Fruit fly (Drosophila melanogaster) whole organism, embryonic: ENCODE data around the gene Tsp96F.
A peak's percentile ranks its signal among the peaks of the same experiment; 100 is the strongest.

ENCODE experiments used
- BtbVII ChIP-seq: fragments of 200-800 bp; sonication (Bioruptor generic); optimal IDR thresholded peaks from 3 replicates; lab custom pipeline; 2017; ENCODE audit warnings: missing biosample characterization, mild to moderate bottlenecking, missing genetic modification characterization
- CG10366 ChIP-seq: fragments of 200-800 bp; sonication (Bioruptor generic); IDR thresholded peaks from 2 replicates; pipeline ENCODE4 v1.3.6; 2022; ENCODE audit warnings: missing biosample characterization, missing genetic modification characterization
- CG10543 ChIP-seq: fragments of 200-800 bp; sonication (Bioruptor generic); optimal IDR thresholded peaks from 3 replicates; lab custom pipeline; 2017; ENCODE audit warnings: missing biosample characterization, mild to moderate bottlenecking, missing genetic modification characterization, moderate library complexity
- CG10979 ChIP-seq: fragments of 200-800 bp; sonication (Bioruptor generic); optimal IDR thresholded peaks from 2 replicates; lab custom pipeline; 2018; ENCODE audit warnings: missing biosample characterization, mild to moderate bottlenecking, missing genetic modification characterization, moderate library complexity
- CG11456 ChIP-seq: fragments of 200-800 bp; sonication (Bioruptor generic); IDR thresholded peaks from 3 replicates; pipeline ENCODE4 v1.3.6; 2022; ENCODE audit warnings: missing biosample characterization, missing genetic modification characterization
- CG11504 ChIP-seq: fragments of 200-800 bp; sonication (Bioruptor generic); optimal IDR thresholded peaks from 3 replicates; lab custom pipeline; 2019; ENCODE audit warnings: missing biosample characterization, mild to moderate bottlenecking, missing genetic modification characterization, moderate library complexity
- CG12299 ChIP-seq: fragments of 200-800 bp; sonication (Bioruptor generic); optimal IDR thresholded peaks from 2 replicates; lab custom pipeline; 2018; ENCODE audit warnings: missing biosample characterization, mild to moderate bottlenecking, missing genetic modification characterization
- CG14965 ChIP-seq: fragments of 200-800 bp; sonication (Bioruptor generic); optimal IDR thresholded peaks from 2 replicates; lab custom pipeline; 2016; ENCODE audit warnings: missing biosample characterization, missing genetic modification characterization, borderline replicate concordance
- CG17359 ChIP-seq: fragments of 200-800 bp; sonication (Bioruptor generic); optimal IDR thresholded peaks from 3 replicates; lab custom pipeline; 2018; ENCODE audit warnings: missing biosample characterization, mild to moderate bottlenecking, missing genetic modification characterization, moderate library complexity
- CG17612 ChIP-seq: fragments of 200-800 bp; sonication (Bioruptor generic); IDR thresholded peaks from 2 replicates; pipeline ENCODE4 v1.3.6; 2022; ENCODE audit warnings: missing biosample characterization, missing genetic modification characterization
- CG17802 ChIP-seq: fragments of 200-800 bp; sonication (Bioruptor generic); optimal IDR thresholded peaks from 2 replicates; lab custom pipeline; 2018; ENCODE audit warnings: missing biosample characterization, mild to moderate bottlenecking, missing genetic modification characterization, moderate library complexity
- CG18599 ChIP-seq: fragments of 200-800 bp; sonication (Bioruptor generic); optimal IDR thresholded peaks from 3 replicates; lab custom pipeline; 2017; ENCODE audit warnings: missing biosample characterization, missing genetic modification characterization, mild to moderate bottlenecking, moderate library complexity, missing genetic modification reagents
- CG2875 ChIP-seq: fragments of 200-800 bp; sonication (Bioruptor generic); optimal IDR thresholded peaks from 2 replicates; lab custom pipeline; 2017; ENCODE audit warnings: missing biosample characterization, mild to moderate bottlenecking, missing genetic modification characterization, missing genetic modification reagents
- CG30403 ChIP-seq: fragments of 200-800 bp; sonication (Bioruptor generic); optimal IDR thresholded peaks from 3 replicates; lab custom pipeline; 2016; ENCODE audit warnings: missing biosample characterization, missing genetic modification characterization
- CG6813 ChIP-seq: fragments of 200-800 bp; sonication (Bioruptor generic); optimal IDR thresholded peaks from 2 replicates; lab custom pipeline; 2017; ENCODE audit warnings: missing biosample characterization, missing genetic modification characterization, mild to moderate bottlenecking, moderate library complexity, missing genetic modification reagents
- CG9437 ChIP-seq: fragments of 200-800 bp; sonication (Bioruptor generic); optimal IDR thresholded peaks from 2 replicates; lab custom pipeline; 2018; ENCODE audit warnings: missing biosample characterization, mild to moderate bottlenecking, missing genetic modification characterization
- CG9727 ChIP-seq: fragments of 200-800 bp; sonication (Bioruptor generic); optimal IDR thresholded peaks from 3 replicates; lab custom pipeline; 2017; ENCODE audit warnings: missing biosample characterization, mild to moderate bottlenecking, missing genetic modification characterization
- CG9797 ChIP-seq: fragments of 200-800 bp; sonication (Bioruptor generic); optimal IDR thresholded peaks from 3 replicates; lab custom pipeline; 2018; ENCODE audit warnings: missing biosample characterization, mild to moderate bottlenecking, missing genetic modification characterization
- CG9932 ChIP-seq: fragments of 200-800 bp; sonication (Bioruptor generic); IDR thresholded peaks from 2 replicates; pipeline ENCODE4 v1.3.6; 2022; ENCODE audit warnings: missing biosample characterization, missing genetic modification characterization
- Chrac-16 ChIP-seq: fragments of 200-800 bp; sonication (Bioruptor generic); optimal IDR thresholded peaks from 3 replicates; lab custom pipeline; 2016; ENCODE audit warnings: missing biosample characterization, missing genetic modification characterization
- D19A ChIP-seq: fragments of 200-800 bp; optimal IDR thresholded peaks from 3 replicates; lab custom pipeline; 2019; ENCODE audit warnings: missing biosample characterization, mild to moderate bottlenecking, missing genetic modification characterization, moderate library complexity
- Deaf1 ChIP-seq: fragments of 200-800 bp; optimal IDR thresholded peaks from 3 replicates; lab custom pipeline; 2019; ENCODE audit warnings: missing biosample characterization, mild to moderate bottlenecking, missing genetic modification characterization, moderate library complexity
- Gsc ChIP-seq: fragments of 200-800 bp; sonication (Bioruptor generic); IDR thresholded peaks from 2 replicates; pipeline ENCODE4 v1.3.6; 2022; ENCODE audit warnings: missing biosample characterization, missing genetic modification characterization
- H2.0 ChIP-seq: fragments of 200-800 bp; sonication (Bioruptor generic); IDR thresholded peaks from 2 replicates; pipeline ENCODE4 v1.3.6; 2022; ENCODE audit warnings: missing biosample characterization, missing genetic modification characterization
- NfI ChIP-seq: fragments of 200-800 bp; sonication (Bioruptor generic); optimal IDR thresholded peaks from 3 replicates; lab custom pipeline; 2018; ENCODE audit warnings: missing biosample characterization, mild to moderate bottlenecking, missing genetic modification characterization, moderate library complexity
- Optix ChIP-seq: fragments of 200-800 bp; sonication (Bioruptor generic); IDR thresholded peaks from 3 replicates; pipeline ENCODE4 v1.3.6; 2022; ENCODE audit warnings: missing biosample characterization, missing genetic modification characterization
- Side ChIP-seq: fragments of 200-800 bp; sonication (Bioruptor generic); optimal IDR thresholded peaks from 2 replicates; lab custom pipeline; 2016; ENCODE audit warnings: missing biosample characterization, missing genetic modification characterization
- Sin3A ChIP-seq: fragments of >200 bp; optimal IDR thresholded peaks from 2 replicates; lab custom pipeline; 2018
- Sox100B ChIP-seq: fragments of 200-800 bp; sonication (Bioruptor generic); optimal IDR thresholded peaks from 3 replicates; lab custom pipeline; 2018; ENCODE audit warnings: missing biosample characterization, mild to moderate bottlenecking, missing genetic modification characterization
- Sry-β ChIP-seq: fragments of 200-800 bp; sonication (Bioruptor generic); optimal IDR thresholded peaks from 2 replicates; lab custom pipeline; 2018; ENCODE audit warnings: missing biosample characterization, mild to moderate bottlenecking, missing genetic modification characterization, moderate library complexity
- Sry-δ ChIP-seq: fragments of 200-800 bp; sonication (Bioruptor generic); optimal IDR thresholded peaks from 2 replicates; lab custom pipeline; 2016; ENCODE audit warnings: missing biosample characterization, missing genetic modification characterization
- bcd ChIP-seq: fragments of 200-800 bp; sonication (Bioruptor generic); optimal IDR thresholded peaks from 2 replicates; lab custom pipeline; 2017; ENCODE audit warnings: missing biosample characterization, mild to moderate bottlenecking, missing genetic modification characterization
- cad ChIP-seq: fragments of >200 bp; optimal IDR thresholded peaks from 2 replicates; lab custom pipeline; 2017; ENCODE audit warnings: missing biosample characterization, missing genetic modification characterization
- dan ChIP-seq: fragments of 200-800 bp; sonication (Bioruptor generic); IDR thresholded peaks from 2 replicates; pipeline ENCODE4 v1.3.6; 2022; ENCODE audit warnings: missing biosample characterization, missing genetic modification characterization
- gcm2 ChIP-seq: fragments of 200-800 bp; sonication (Bioruptor generic); optimal IDR thresholded peaks from 2 replicates; lab custom pipeline; 2016; ENCODE audit warnings: missing biosample characterization, missing genetic modification characterization
- gsb ChIP-seq: fragments of 200-800 bp; sonication (Bioruptor generic); IDR thresholded peaks from 2 replicates; pipeline ENCODE4 v1.3.6; 2022; ENCODE audit warnings: missing biosample characterization, missing genetic modification characterization
- hth ChIP-seq: fragments of >200 bp; optimal IDR thresholded peaks from 2 replicates; lab custom pipeline; 2017; ENCODE audit warnings: inconsistent platforms
- ind ChIP-seq: fragments of 200-800 bp; sonication (Bioruptor generic); optimal IDR thresholded peaks from 3 replicates; lab custom pipeline; 2016; ENCODE audit warnings: missing biosample characterization, missing genetic modification characterization
- insv ChIP-seq, 2 experiments: fragments of 200-800 bp; sonication (Bioruptor generic); optimal IDR thresholded peaks; 3 replicates each; lab custom pipeline; 2016 to 2018; ENCODE audit warnings: missing biosample characterization in 2 of 2, missing genetic modification characterization in 2 of 2
- lab ChIP-seq: fragments of 200-800 bp; sonication (Bioruptor generic); optimal IDR thresholded peaks from 3 replicates; lab custom pipeline; 2017; ENCODE audit warnings: missing biosample characterization, missing genetic modification characterization, mild to moderate bottlenecking, moderate library complexity, missing genetic modification reagents
- lilli ChIP-seq: fragments of 200-800 bp; sonication (Bioruptor generic); optimal IDR thresholded peaks from 3 replicates; lab custom pipeline; 2016; ENCODE audit warnings: missing biosample characterization, missing genetic modification characterization
- pan ChIP-seq, 4 experiments: fragments of >200 bp in 3 of 4; fragments of 200-800 bp in 1 of 4; sonication (Bioruptor generic) in 1 of 4; optimal IDR thresholded peaks in 3 of 4; IDR thresholded peaks in 1 of 4; 2 replicates each; pipeline versions ENCODE4 v1.3.6 to Lab custom; 2017 to 2022; ENCODE audit warnings: missing biosample characterization in 2 of 4, missing genetic modification characterization in 2 of 4, mixed read lengths in 1 of 4
- pb ChIP-seq: fragments of 200-800 bp; sonication (Bioruptor generic); optimal IDR thresholded peaks from 3 replicates; lab custom pipeline; 2016; ENCODE audit warnings: missing biosample characterization, missing genetic modification characterization
- pzg ChIP-seq: fragments of 200-800 bp; sonication (Bioruptor generic); optimal IDR thresholded peaks from 3 replicates; lab custom pipeline; 2018; ENCODE audit warnings: missing biosample characterization, mild to moderate bottlenecking, missing genetic modification characterization, moderate library complexity
- row ChIP-seq: fragments of 200-800 bp; sonication (Bioruptor generic); IDR thresholded peaks from 3 replicates; pipeline ENCODE4 v1.3.6; 2022; ENCODE audit warnings: missing biosample characterization, missing genetic modification characterization
- sc ChIP-seq, 3 experiments: fragments of >200 bp in 2 of 3; fragments of 200-800 bp in 1 of 3; sonication (Bioruptor generic) in 1 of 3; optimal IDR thresholded peaks; 2 replicates in 2 of 3; 3 replicates in 1 of 3; lab custom pipeline; 2017; ENCODE audit warnings: mild to moderate bottlenecking in 1 of 3, missing biosample characterization in 1 of 3, missing genetic modification characterization in 1 of 3, missing genetic modification reagents in 1 of 3
- schlank ChIP-seq: fragments of 200-800 bp; sonication (Bioruptor generic); optimal IDR thresholded peaks from 2 replicates; lab custom pipeline; 2018; ENCODE audit warnings: missing biosample characterization, mild to moderate bottlenecking, missing genetic modification characterization
- tap ChIP-seq: fragments of 200-800 bp; optimal IDR thresholded peaks from 3 replicates; lab custom pipeline; 2019; ENCODE audit warnings: missing biosample characterization, mild to moderate bottlenecking, missing genetic modification characterization, moderate library complexity
- ttk ChIP-seq: fragments of 200-800 bp; sonication (Bioruptor generic); IDR thresholded peaks from 2 replicates; pipeline ENCODE4 v2.1.2; 2022; ENCODE audit warnings: missing biosample characterization, missing genetic modification characterization

The Tsp96F gene

DNA sequence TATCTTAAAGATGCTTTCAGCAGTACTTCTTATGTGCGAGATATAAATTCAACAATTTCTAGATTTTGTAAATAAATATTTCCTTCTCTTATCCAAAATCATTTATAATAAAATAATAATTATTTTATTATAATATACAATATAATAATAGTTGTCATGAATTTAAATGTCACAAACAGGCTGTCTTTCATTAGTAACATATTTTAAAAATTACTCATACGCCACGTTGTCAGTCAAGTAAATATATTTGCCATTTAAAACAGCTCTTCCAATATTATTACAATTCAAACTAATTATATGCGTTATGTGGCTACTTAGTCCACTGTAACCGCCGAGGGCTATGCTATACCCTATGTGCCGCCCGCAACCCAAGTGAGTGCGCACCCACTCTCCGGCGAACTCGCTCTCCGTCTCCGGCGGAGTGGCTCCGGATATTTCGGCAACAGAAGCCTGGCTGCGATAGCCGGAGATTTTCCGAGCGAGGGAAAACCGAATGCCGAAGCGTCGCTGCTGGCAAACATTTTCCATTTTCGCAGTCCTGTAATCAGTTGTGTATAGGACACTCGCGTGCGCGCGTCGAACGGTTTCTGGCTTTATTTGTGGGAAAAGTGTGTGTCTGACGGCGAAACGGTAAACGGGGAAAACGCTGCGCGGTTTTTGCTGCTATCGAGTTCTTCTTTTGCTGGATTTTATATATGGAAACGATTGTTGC lies 25.5 kb downstream of the Tsp96F start, which contains the start of gene CG5890 (continued):
- no peak for TF ChIP-seq schlank
- no peak for TF ChIP-seq insv (GFP tag; optimal IDR thresholded peaks at IDR 0.05; lab: Kevin White, UChicago)
- no peak for TF ChIP-seq pb
- TF ChIP-seq pan (optimal IDR thresholded peaks at IDR 0.05; lab: Kevin White, UChicago), result no peak
- TF ChIP-seq pan (GFP tag; optimal IDR thresholded peaks at IDR 0.05 in 1 of 2, IDR thresholded peaks at IDR 0.05 in 1 of 2), result no peak
- peak; percentile 3 for TF ChIP-seq CG9437 (GFP tag; lab: Kevin White, UChicago)
- TF ChIP-seq Sin3A (lab: Kevin White, UChicago), result no peak
- TF ChIP-seq Sry-δ, result no peak
- no peak for TF ChIP-seq pzg (GFP tag; lab: Kevin White, UChicago)
- no peak for TF ChIP-seq dan (GFP tag; lab: Robert Waterston, UW)
- TF ChIP-seq CG9797 (GFP tag; lab: Kevin White, UChicago), result no peak
- peak; percentile 18 for TF ChIP-seq BtbVII
- TF ChIP-seq CG2875, result no peak
- no peak for TF ChIP-seq Chrac-16 (GFP tag; lab: Kevin White, UChicago)
- TF ChIP-seq CG10979 (tag; lab: Kevin White, UChicago), result no peak
- no peak for TF ChIP-seq row (GFP tag; lab: Robert Waterston, UW)
- no peak for TF ChIP-seq CG11456 (GFP tag; lab: Robert Waterston, UW)
- TF ChIP-seq sc (optimal IDR thresholded peaks at IDR 0.05; lab: Kevin White, UChicago), result no peak
- no peak for TF ChIP-seq sc (GFP tag; optimal IDR thresholded peaks at IDR 0.05; lab: Kevin White, UChicago)
- 0 out of 2 replicates have a peak, but pooled peaks have one; percentile 14 for TF ChIP-seq CG9932
- no peak for TF ChIP-seq Side (GFP tag; lab: Kevin White, UChicago)
- TF ChIP-seq Sry-β, result no peak
- TF ChIP-seq ttk (GFP tag; lab: Robert Waterston, UW), result no peak
- TF ChIP-seq Optix (GFP tag; lab: Robert Waterston, UW), result no peak
- peak; percentile 36 for TF ChIP-seq CG6813
- no peak for TF ChIP-seq CG10366
- TF ChIP-seq D19A (tag; lab: Kevin White, UChicago), result no peak
- peak; percentile 55 for TF ChIP-seq CG11504 (tag; lab: Kevin White, UChicago)
- TF ChIP-seq ind (GFP tag; lab: Kevin White, UChicago), result peak; percentile 17
- TF ChIP-seq gsb, result no peak
- peak; percentile 34 for TF ChIP-seq CG10543 (GFP tag; lab: Kevin White, UChicago)
- peak; percentile 67 for TF ChIP-seq CG18599 (GFP tag; lab: Kevin White, UChicago)
- TF ChIP-seq H2.0 (GFP tag; lab: Robert Waterston, UW), result no peak
- no peak for TF ChIP-seq CG17802
- peak; percentile 37 for TF ChIP-seq CG9727 (GFP tag; lab: Kevin White, UChicago)
- no peak for TF ChIP-seq lilli (GFP tag; lab: Kevin White, UChicago)
- TF ChIP-seq CG17359 (tag; lab: Kevin White, UChicago), result no peak
- TF ChIP-seq CG17612 (GFP tag; lab: Robert Waterston, UW), result no peak
- no peak for TF ChIP-seq CG14965 (GFP tag; lab: Kevin White, UChicago)
- peak; percentile 25 for TF ChIP-seq bcd (GFP tag; lab: Kevin White, UChicago)
- no peak for TF ChIP-seq gcm2
- TF ChIP-seq Sox100B (GFP tag; lab: Kevin White, UChicago), result peak; percentile 41
- TF ChIP-seq CG30403 (GFP tag; lab: Kevin White, UChicago), result no peak
- TF ChIP-seq Deaf1, result peak; percentile 94
- peak; percentile 30 for TF ChIP-seq NfI (GFP tag; lab: Kevin White, UChicago)
- no peak for TF ChIP-seq cad
- TF ChIP-seq tap (tag; lab: Kevin White, UChicago), result no peak
- TF ChIP-seq Gsc (GFP tag; lab: Robert Waterston, UW), result no peak
- no peak for TF ChIP-seq CG12299 (tag; lab: Kevin White, UChicago)
- no peak for TF ChIP-seq hth (lab: Kevin White, UChicago)
- peak; percentile 64 for TF ChIP-seq lab (GFP tag; lab: Kevin White, UChicago)
